Fruit fly (Drosophila melanogaster) Kc167 (cell line): ENCODE results near the gene CG44008.

Experiments
- Myc ChIP-seq: fragments of >200 bp; optimal IDR thresholded peaks from 2 replicates; lab custom pipeline; 2017; ENCODE audit warnings: missing external identifiers
- insv ChIP-seq: fragments of >200 bp; optimal IDR thresholded peaks from 3 replicates; lab custom pipeline; 2018; ENCODE audit warnings: missing external identifiers
- psq ChIP-seq: fragments of >200 bp; optimal IDR thresholded peaks from 2 replicates; lab custom pipeline; 2017; ENCODE audit warnings: missing external identifiers
- ttk ChIP-seq: sonication (Bioruptor generic); optimal IDR thresholded peaks from 2 replicates; lab custom pipeline; 2017; ENCODE audit warnings: missing external identifiers

DNA sequence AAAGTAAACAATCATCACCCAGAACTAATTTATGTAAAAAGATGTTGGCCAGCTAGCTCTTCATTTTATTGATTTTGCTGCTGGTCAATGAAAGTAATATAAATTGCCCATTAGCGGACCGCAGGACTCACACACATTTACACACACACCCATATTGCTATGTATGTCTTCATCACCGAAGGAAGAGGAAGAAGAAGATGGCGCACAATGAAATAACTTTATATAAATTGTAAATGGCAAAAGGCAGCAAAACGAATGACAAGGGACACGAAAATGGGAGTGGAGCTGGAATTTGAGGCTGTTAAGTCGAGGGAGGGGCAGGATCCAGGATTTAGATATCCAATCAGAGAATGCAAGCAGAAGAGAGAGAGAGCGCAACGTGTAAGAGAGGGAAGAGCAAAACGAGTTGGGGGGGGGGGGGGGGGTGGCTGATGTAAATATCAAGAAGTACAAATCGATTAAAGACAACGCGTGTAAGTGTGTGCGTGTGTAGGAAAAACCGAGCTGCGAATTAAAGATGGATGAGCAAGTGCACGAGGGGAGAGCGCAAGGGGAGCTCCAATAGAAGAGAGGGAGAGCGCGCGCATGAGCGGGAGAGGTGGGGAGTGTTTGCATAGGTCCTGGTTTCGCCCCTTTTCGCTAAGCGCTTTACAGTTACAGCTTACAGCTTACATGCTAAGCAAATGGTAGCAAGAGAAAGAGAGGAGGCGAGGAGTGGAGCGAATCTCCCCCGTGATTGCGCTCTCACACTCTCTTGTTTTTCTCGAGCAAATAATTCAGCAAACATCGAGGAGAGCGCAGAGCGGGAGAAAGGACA, 37.8 kb downstream of the CG44008 start:
- no peak for TF ChIP-seq psq
- TF ChIP-seq Myc (lab: Kevin White, UChicago) = no peak
- TF ChIP-seq ttk (lab: Kevin White, UChicago) = no peak
- TF ChIP-seq insv (lab: Kevin White, UChicago) = no peak
